Worm (Caenorhabditis elegans): ENCODE data around the gene K02E10.7.

DNA sequence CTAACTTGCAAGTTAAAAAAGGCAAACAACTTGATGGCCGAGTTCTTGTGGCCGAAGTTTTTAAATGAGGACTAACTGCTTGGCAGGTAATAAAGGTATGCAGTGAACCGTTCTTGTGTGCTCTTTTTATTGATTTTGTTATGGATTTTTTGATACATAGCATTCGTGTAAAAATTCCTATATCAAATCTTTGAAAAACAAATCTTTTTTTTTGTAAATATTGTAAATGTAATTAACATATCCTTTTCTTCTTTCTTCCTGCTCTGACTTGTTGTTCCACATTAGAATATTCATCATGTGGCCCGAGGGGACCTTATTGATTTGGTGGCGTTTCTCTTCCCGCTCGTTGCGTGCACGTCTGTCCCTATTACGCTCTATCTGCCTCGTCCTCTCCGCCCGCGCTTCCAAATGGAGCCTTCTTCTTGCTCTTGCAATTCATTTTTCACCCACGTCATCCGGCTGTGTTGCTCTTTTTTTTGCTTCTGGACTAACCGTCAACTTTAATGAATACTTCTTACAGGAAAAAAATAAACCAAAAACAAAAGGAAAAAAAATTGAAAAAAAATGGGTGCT lies 19.7 kb downstream of the K02E10.7 start, which contains the start of gene hid-1:
- TF ChIP-seq blmp-1 (tag; optimal IDR thresholded peaks at IDR 0.05; ENCODE audit: insufficient read depth), result no peak
- no peak for TF ChIP-seq crh-2 (tag; optimal IDR thresholded peaks at IDR 0.05)
- no peak for TF ChIP-seq ztf-4 (tag; optimal IDR thresholded peaks at IDR 0.05)
- no peak for TF ChIP-seq nhr-25 (tag; optimal IDR thresholded peaks at IDR 0.05)
- TF ChIP-seq lsy-2 (tag; optimal IDR thresholded peaks at IDR 0.05), result peak in 1 of 2 experiments; percentile 13
- TF ChIP-seq mdl-1 (tag; optimal IDR thresholded peaks at IDR 0.05), result no peak
- no peak for TF ChIP-seq fos-1 (tag; optimal IDR thresholded peaks at IDR 0.05)
- TF ChIP-seq nhr-23 (tag; optimal IDR thresholded peaks at IDR 0.05), result no peak
- no peak for TF ChIP-seq dmd-4 (tag; optimal IDR thresholded peaks at IDR 0.05)
- TF ChIP-seq skn-1 (tag; optimal IDR thresholded peaks at IDR 0.05), result no peak
- TF ChIP-seq nhr-11 (tag; optimal IDR thresholded peaks at IDR 0.05), result no peak
- no peak for TF ChIP-seq ztf-11 (tag; optimal IDR thresholded peaks at IDR 0.05)
- no peak for TF ChIP-seq unc-39 (tag; optimal IDR thresholded peaks at IDR 0.05)
- no peak for TF ChIP-seq snpc-4 (tag; optimal IDR thresholded peaks at IDR 0.05)

All from whole organism, L2 larva.